Worm (Caenorhabditis elegans): ENCODE data around the gene Y46G5A.8.

DNA sequence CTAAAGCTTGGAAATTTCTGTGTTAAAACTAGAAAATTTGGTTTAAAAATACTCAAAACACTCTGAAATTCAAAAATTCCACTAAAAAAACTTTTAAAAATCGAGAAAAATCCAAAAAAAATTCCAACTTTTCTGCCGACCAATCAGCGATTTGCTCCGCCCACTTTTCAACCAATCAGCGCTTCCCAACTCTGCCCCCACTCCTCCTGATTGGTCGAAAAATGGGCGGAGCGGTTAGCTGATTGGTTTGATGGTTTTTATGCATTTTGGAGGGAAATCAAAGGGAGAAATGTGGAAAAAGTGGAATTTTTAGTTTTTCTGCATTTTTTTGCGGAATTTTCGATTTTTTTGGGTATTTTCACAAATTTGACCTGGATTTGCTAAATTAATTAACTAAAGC, 34.1 kb upstream of the Y46G5A.8 start:
- no peak for TF ChIP-seq cog-1 (tag; optimal IDR thresholded peaks at IDR 0.05)
- TF ChIP-seq flt-1 (GFP tag; IDR thresholded peaks at IDR 0.05): no peak
- no peak for TF ChIP-seq med-1 (GFP tag; optimal IDR thresholded peaks at IDR 0.05; ENCODE audit: insufficient read depth)

Measured in whole organism, midembryonic.